Fruit fly (Drosophila melanogaster) whole organism, embryonic: Measurements from ENCODE around the gene dimm.

Experiments
- ATbp ChIP-seq: fragments of 200-800 bp; sonication (Bioruptor generic); optimal IDR thresholded peaks from 2 replicates; lab custom pipeline; 2017; ENCODE audit warnings: missing biosample characterization, mild to moderate bottlenecking, missing genetic modification characterization, missing genetic modification reagents
- Adf1 ChIP-seq: fragments of 200-800 bp; sonication (Bioruptor generic); IDR thresholded peaks from 2 replicates; pipeline ENCODE4 v1.3.6; 2022; ENCODE audit warnings: missing biosample characterization, missing genetic modification characterization
- Asciz ChIP-seq: fragments of 200-800 bp; sonication (Bioruptor generic); optimal IDR thresholded peaks from 2 replicates; lab custom pipeline; 2017; ENCODE audit warnings: missing biosample characterization, mild to moderate bottlenecking, missing genetic modification characterization, missing genetic modification reagents
- Atf-2 ChIP-seq: fragments of 200-800 bp; sonication (Bioruptor generic); optimal IDR thresholded peaks from 2 replicates; lab custom pipeline; 2016; ENCODE audit warnings: missing biosample characterization, missing genetic modification characterization
- CG11085 ChIP-seq: fragments of 200-800 bp; sonication (Bioruptor generic); IDR thresholded peaks from 2 replicates; pipeline ENCODE4 v1.3.6; 2022; ENCODE audit warnings: missing biosample characterization, missing genetic modification characterization
- CG13123 ChIP-seq: fragments of 200-800 bp; sonication (Bioruptor generic); optimal IDR thresholded peaks from 2 replicates; lab custom pipeline; 2016; ENCODE audit warnings: missing biosample characterization, missing genetic modification characterization
- CG14050 ChIP-seq: fragments of 200-800 bp; sonication (Bioruptor generic); IDR thresholded peaks from 3 replicates; pipeline ENCODE4 v1.3.6; 2022; ENCODE audit warnings: missing biosample characterization, missing genetic modification characterization
- CG14965 ChIP-seq: fragments of 200-800 bp; sonication (Bioruptor generic); optimal IDR thresholded peaks from 2 replicates; lab custom pipeline; 2016; ENCODE audit warnings: missing biosample characterization, missing genetic modification characterization, borderline replicate concordance
- CG15269 ChIP-seq: fragments of 200-800 bp; sonication (Bioruptor generic); optimal IDR thresholded peaks from 2 replicates; lab custom pipeline; 2018; ENCODE audit warnings: missing biosample characterization, mild to moderate bottlenecking, missing genetic modification characterization, moderate library complexity
- CG1602 ChIP-seq: fragments of 200-800 bp; sonication (Bioruptor generic); optimal IDR thresholded peaks from 3 replicates; lab custom pipeline; 2016; ENCODE audit warnings: missing biosample characterization, missing genetic modification characterization
- CG1603 ChIP-seq: fragments of 200-800 bp; sonication (Bioruptor generic); optimal IDR thresholded peaks from 2 replicates; lab custom pipeline; 2019; ENCODE audit warnings: missing biosample characterization, mild to moderate bottlenecking, missing genetic modification characterization, moderate library complexity
- CG30403 ChIP-seq: fragments of 200-800 bp; sonication (Bioruptor generic); optimal IDR thresholded peaks from 3 replicates; lab custom pipeline; 2016; ENCODE audit warnings: missing biosample characterization, missing genetic modification characterization
- CG31388 ChIP-seq: fragments of 200-800 bp; sonication (Bioruptor generic); optimal IDR thresholded peaks from 2 replicates; lab custom pipeline; 2016; ENCODE audit warnings: missing biosample characterization, missing genetic modification characterization
- CG6654 ChIP-seq: fragments of 200-800 bp; sonication (Bioruptor generic); optimal IDR thresholded peaks from 2 replicates; lab custom pipeline; 2017; ENCODE audit warnings: missing biosample characterization, mild to moderate bottlenecking, missing genetic modification characterization
- CG6689 ChIP-seq: fragments of 200-800 bp; sonication (Bioruptor generic); IDR thresholded peaks from 2 replicates; pipeline ENCODE4 v1.3.6; 2022; ENCODE audit warnings: missing biosample characterization, missing genetic modification characterization
- CG7271 ChIP-seq: fragments of 200-800 bp; sonication (Bioruptor generic); optimal IDR thresholded peaks from 2 replicates; lab custom pipeline; 2018; ENCODE audit warnings: missing biosample characterization, mild to moderate bottlenecking, missing genetic modification characterization, moderate library complexity
- CG8388 ChIP-seq: fragments of 200-800 bp; sonication (Bioruptor generic); optimal IDR thresholded peaks from 2 replicates; lab custom pipeline; 2019; ENCODE audit warnings: missing biosample characterization, mild to moderate bottlenecking, missing genetic modification characterization, moderate library complexity
- CG8478 ChIP-seq: fragments of >200 bp; optimal IDR thresholded peaks from 2 replicates; lab custom pipeline; 2018
- CG9932 ChIP-seq: fragments of 200-800 bp; sonication (Bioruptor generic); IDR thresholded peaks from 2 replicates; pipeline ENCODE4 v1.3.6; 2022; ENCODE audit warnings: missing biosample characterization, missing genetic modification characterization
- Drgx ChIP-seq: fragments of 200-800 bp; sonication (Bioruptor generic); IDR thresholded peaks from 2 replicates; pipeline ENCODE4 v1.3.6; 2022; ENCODE audit warnings: missing biosample characterization, missing genetic modification characterization
- HLH4C ChIP-seq: fragments of 200-800 bp; sonication (Bioruptor generic); IDR thresholded peaks from 3 replicates; pipeline ENCODE4 v1.3.6; 2022; ENCODE audit warnings: missing biosample characterization, missing genetic modification characterization; ENCODE audit not compliant: partially characterized antibody
- HLH54F ChIP-seq: fragments of 200-800 bp; sonication (Bioruptor generic); optimal IDR thresholded peaks from 3 replicates; lab custom pipeline; 2016; ENCODE audit warnings: missing biosample characterization, missing genetic modification characterization
- Hand ChIP-seq: fragments of 200-800 bp; sonication (Bioruptor generic); optimal IDR thresholded peaks from 2 replicates; lab custom pipeline; 2017; ENCODE audit warnings: mild to moderate bottlenecking, missing biosample characterization, missing genetic modification reagents, missing genetic modification characterization
- HmgZ ChIP-seq: fragments of 200-800 bp; sonication (Bioruptor generic); optimal IDR thresholded peaks from 2 replicates; lab custom pipeline; 2018; ENCODE audit warnings: missing biosample characterization, mild to moderate bottlenecking, missing genetic modification characterization
- Hmx ChIP-seq: fragments of 200-800 bp; sonication (Bioruptor generic); optimal IDR thresholded peaks from 2 replicates; lab custom pipeline; 2016; ENCODE audit warnings: missing biosample characterization, missing genetic modification characterization
- MBD-R2 ChIP-seq: fragments of 200-800 bp; sonication (Bioruptor generic); IDR thresholded peaks from 2 replicates; pipeline ENCODE4 v1.3.6; 2022; ENCODE audit warnings: missing biosample characterization, missing genetic modification characterization
- Oaz ChIP-seq: fragments of 200-800 bp; sonication (Bioruptor generic); IDR thresholded peaks from 2 replicates; pipeline ENCODE4 v1.3.6; 2022; ENCODE audit warnings: missing biosample characterization, missing genetic modification characterization
- Optix ChIP-seq: fragments of 200-800 bp; sonication (Bioruptor generic); IDR thresholded peaks from 3 replicates; pipeline ENCODE4 v1.3.6; 2022; ENCODE audit warnings: missing biosample characterization, missing genetic modification characterization
- Side ChIP-seq: fragments of 200-800 bp; sonication (Bioruptor generic); optimal IDR thresholded peaks from 2 replicates; lab custom pipeline; 2016; ENCODE audit warnings: missing biosample characterization, missing genetic modification characterization
- abd-A ChIP-seq: fragments of 200-800 bp; sonication (Bioruptor generic); optimal IDR thresholded peaks from 3 replicates; lab custom pipeline; 2019; ENCODE audit warnings: missing biosample characterization, mild to moderate bottlenecking, missing genetic modification characterization, moderate library complexity
- al ChIP-seq: fragments of 200-800 bp; sonication (Bioruptor generic); IDR thresholded peaks from 2 replicates; pipeline ENCODE4 v1.3.6; 2022; ENCODE audit warnings: missing biosample characterization, missing genetic modification characterization
- ap ChIP-seq: fragments of 200-800 bp; sonication (Bioruptor generic); IDR thresholded peaks from 2 replicates; pipeline ENCODE4 v1.3.6; 2022; ENCODE audit warnings: missing biosample characterization, missing genetic modification characterization
- ash1 ChIP-seq: fragments of 200-800 bp; sonication (Bioruptor generic); optimal IDR thresholded peaks from 2 replicates; lab custom pipeline; 2018; ENCODE audit warnings: missing biosample characterization, mild to moderate bottlenecking, missing genetic modification characterization
- az2 ChIP-seq: fragments of 200-800 bp; sonication (Bioruptor generic); optimal IDR thresholded peaks from 3 replicates; lab custom pipeline; 2016; ENCODE audit warnings: missing biosample characterization, missing genetic modification characterization
- bigmax ChIP-seq: fragments of 200-800 bp; sonication (Bioruptor generic); optimal IDR thresholded peaks from 2 replicates; lab custom pipeline; 2018; ENCODE audit warnings: missing biosample characterization, mild to moderate bottlenecking, missing genetic modification characterization
- caup ChIP-seq: fragments of 200-800 bp; sonication (Bioruptor generic); optimal IDR thresholded peaks from 3 replicates; lab custom pipeline; 2017; ENCODE audit warnings: missing biosample characterization, mild to moderate bottlenecking, missing genetic modification characterization, moderate library complexity; ENCODE audit not compliant: severe bottlenecking
- corto ChIP-seq: fragments of 200-800 bp; sonication (Bioruptor generic); optimal IDR thresholded peaks from 2 replicates; lab custom pipeline; 2016; ENCODE audit warnings: missing biosample characterization, mild to moderate bottlenecking, missing genetic modification characterization, moderate library complexity
- crp ChIP-seq, 2 experiments: fragments of 200-800 bp; sonication (Bioruptor generic); optimal IDR thresholded peaks; 2 replicates in 1 of 2; 3 replicates in 1 of 2; lab custom pipeline; 2017; ENCODE audit warnings: missing biosample characterization in 2 of 2, missing genetic modification characterization in 2 of 2, mild to moderate bottlenecking in 1 of 2, moderate library complexity in 1 of 2
- cwo ChIP-seq: fragments of 200-800 bp; sonication (Bioruptor generic); optimal IDR thresholded peaks from 3 replicates; lab custom pipeline; 2017; ENCODE audit warnings: missing biosample characterization, missing genetic modification characterization, mild to moderate bottlenecking, moderate library complexity, missing genetic modification reagents
- dati ChIP-seq: fragments of 200-800 bp; sonication (Bioruptor generic); IDR thresholded peaks from 2 replicates; pipeline ENCODE4 v1.3.6; 2022; ENCODE audit warnings: missing biosample characterization, missing genetic modification characterization
- emc ChIP-seq: fragments of 200-800 bp; sonication (Bioruptor generic); optimal IDR thresholded peaks from 2 replicates; lab custom pipeline; 2016; ENCODE audit warnings: missing biosample characterization, missing genetic modification characterization
- exex ChIP-seq: fragments of 200-800 bp; sonication (Bioruptor generic); optimal IDR thresholded peaks from 4 replicates; lab custom pipeline; 2018; ENCODE audit warnings: missing biosample characterization, mild to moderate bottlenecking, missing genetic modification characterization, moderate library complexity
- fd64A ChIP-seq: fragments of 200-800 bp; sonication (Bioruptor generic); optimal IDR thresholded peaks from 3 replicates; lab custom pipeline; 2018; ENCODE audit warnings: missing biosample characterization, mild to moderate bottlenecking, missing genetic modification characterization
- gce ChIP-seq: fragments of 200-800 bp; sonication (Bioruptor generic); IDR thresholded peaks from 3 replicates; pipeline ENCODE4 v1.3.6; 2022; ENCODE audit warnings: missing biosample characterization, missing genetic modification characterization
- luna ChIP-seq: fragments of 200-800 bp; sonication (Bioruptor generic); optimal IDR thresholded peaks from 2 replicates; lab custom pipeline; 2016; ENCODE audit warnings: missing biosample characterization, missing genetic modification characterization
- mld ChIP-seq: fragments of 200-800 bp; sonication (Bioruptor generic); IDR thresholded peaks from 3 replicates; pipeline ENCODE4 v1.3.6; 2022; ENCODE audit warnings: missing biosample characterization, missing genetic modification characterization; ENCODE audit not compliant: partially characterized antibody
- scrt ChIP-seq: fragments of 200-800 bp; sonication (Bioruptor generic); optimal IDR thresholded peaks from 2 replicates; lab custom pipeline; 2018; ENCODE audit warnings: missing biosample characterization, mild to moderate bottlenecking, missing genetic modification characterization, moderate library complexity
- slp2 ChIP-seq: fragments of 200-800 bp; sonication (Bioruptor generic); optimal IDR thresholded peaks from 2 replicates; lab custom pipeline; 2016; ENCODE audit warnings: missing biosample characterization, missing genetic modification characterization
- sr ChIP-seq: fragments of 200-800 bp; sonication (Bioruptor generic); IDR thresholded peaks from 3 replicates; pipeline ENCODE4 v1.3.6; 2022; ENCODE audit warnings: missing biosample characterization, missing genetic modification characterization
- unc-4 ChIP-seq: fragments of 200-800 bp; sonication (Bioruptor generic); IDR thresholded peaks from 2 replicates; pipeline ENCODE4 v1.3.6; 2022; ENCODE audit warnings: missing biosample characterization, missing genetic modification characterization; ENCODE audit not compliant: partially characterized antibody
- zfh1 ChIP-seq: fragments of 200-800 bp; sonication (Bioruptor generic); IDR thresholded peaks from 3 replicates; pipeline ENCODE4 v1.3.6; 2022; ENCODE audit warnings: missing biosample characterization, missing genetic modification characterization

Gene dimm

dm6 chr2L:21379790-21380349 is 48.3 kb downstream of the dimm start, which contains the start of gene nrv3 (continued):
- TF ChIP-seq CG9932 (GFP tag; lab: Robert Waterston, UW) (no peak), mld (GFP tag; lab: Robert Waterston, UW) (no peak), ap (GFP tag; lab: Robert Waterston, UW) (no peak), Adf1 (GFP tag; lab: Robert Waterston, UW) (peak; percentile 38; the same call in 1 of the 2 replicates), CG14050 (GFP tag; lab: Robert Waterston, UW) (no peak), Optix (GFP tag; lab: Robert Waterston, UW) (no peak), cwo (GFP tag; lab: Kevin White, UChicago) (no peak), CG31388 (GFP tag; lab: Kevin White, UChicago) (no peak), Hmx (no peak), CG30403 (GFP tag; lab: Kevin White, UChicago) (no peak), CG6689 (GFP tag; lab: Robert Waterston, UW) (no peak), Atf-2 (no peak), ash1 (GFP tag; lab: Kevin White, UChicago) (no peak), Hand (GFP tag; lab: Kevin White, UChicago) (peak; percentile 1), CG14965 (GFP tag; lab: Kevin White, UChicago) (no peak), dati (GFP tag; lab: Robert Waterston, UW) (no peak), MBD-R2 (no peak), slp2 (GFP tag; lab: Kevin White, UChicago) (no peak), scrt (GFP tag; lab: Kevin White, UChicago) (peak; percentile 17), Oaz (GFP tag; lab: Robert Waterston, UW) (no peak), exex (tag; lab: Kevin White, UChicago) (no peak), fd64A (GFP tag; lab: Kevin White, UChicago) (no peak), az2 (GFP tag; lab: Kevin White, UChicago) (no peak), HLH54F (GFP tag; lab: Kevin White, UChicago) (no peak), CG1602 (GFP tag; lab: Kevin White, UChicago) (no peak), CG13123 (GFP tag; lab: Kevin White, UChicago) (no peak), Drgx (no peak), Asciz (no peak), CG8388 (GFP tag; lab: Kevin White, UChicago) (no peak), unc-4 (no peak), al (GFP tag; lab: Robert Waterston, UW) (no peak), ATbp (no peak), CG6654 (GFP tag; lab: Kevin White, UChicago) (peak; percentile 95), CG7271 (no peak), CG11085 (GFP tag; lab: Robert Waterston, UW) (no peak), abd-A (tag; lab: Kevin White, UChicago) (peak; percentile 69), zfh1 (GFP tag; lab: Robert Waterston, UW) (no peak), HmgZ (tag; lab: Kevin White, UChicago) (no peak), gce (GFP tag; lab: Robert Waterston, UW) (no peak), caup (no peak), crp (GFP tag; optimal IDR thresholded peaks at IDR 0.05; lab: Kevin White, UChicago) (peak in 1 of 2 experiments; percentile 63), CG15269 (no peak), corto (GFP tag; lab: Kevin White, UChicago) (no peak), CG1603 (tag; lab: Kevin White, UChicago) (no peak), HLH4C (GFP tag; lab: Robert Waterston, UW) (0 out of 3 replicates have a peak, but pooled peaks have one; percentile 12), emc (no peak), luna (GFP tag; lab: Kevin White, UChicago) (no peak), Side (no peak), CG8478 (no peak), sr (GFP tag; lab: Robert Waterston, UW) (no peak), bigmax (GFP tag; lab: Kevin White, UChicago) (no peak)
